Fruit fly (Drosophila melanogaster) whole organism, embryonic: ENCODE measurements around the gene Mgat4b.
A peak's percentile ranks its signal among the peaks of the same experiment; 100 is the strongest.

Source experiments
- Atf-2 ChIP-seq: fragments of 200-800 bp; sonication (Bioruptor generic); optimal IDR thresholded peaks from 2 replicates; lab custom pipeline; 2016; ENCODE audit warnings: missing biosample characterization, missing genetic modification characterization
- B-H1 ChIP-seq: fragments of 200-800 bp; sonication (Bioruptor generic); IDR thresholded peaks from 3 replicates; pipeline ENCODE4 v1.3.6; 2022; ENCODE audit warnings: missing biosample characterization, missing genetic modification characterization
- CG10147 ChIP-seq: fragments of 200-800 bp; sonication (Bioruptor generic); optimal IDR thresholded peaks from 2 replicates; lab custom pipeline; 2019; ENCODE audit warnings: missing biosample characterization, mild to moderate bottlenecking, missing genetic modification characterization, moderate library complexity
- CG12236 ChIP-seq: fragments of 200-800 bp; sonication (Bioruptor generic); optimal IDR thresholded peaks from 2 replicates; lab custom pipeline; 2016; ENCODE audit warnings: missing biosample characterization, missing genetic modification characterization
- CG12391 ChIP-seq: fragments of 200-800 bp; sonication (Bioruptor generic); optimal IDR thresholded peaks from 3 replicates; lab custom pipeline; 2018; ENCODE audit warnings: missing biosample characterization, mild to moderate bottlenecking, missing genetic modification characterization, moderate library complexity
- CG13624 ChIP-seq: fragments of 200-800 bp; sonication (Bioruptor generic); optimal IDR thresholded peaks from 2 replicates; lab custom pipeline; 2016; ENCODE audit warnings: missing biosample characterization, missing genetic modification characterization
- CG14441 ChIP-seq: fragments of 200-800 bp; sonication (Bioruptor generic); IDR thresholded peaks from 2 replicates; pipeline ENCODE4 v1.3.6; 2022; ENCODE audit warnings: missing biosample characterization, missing genetic modification characterization
- CG1602 ChIP-seq: fragments of 200-800 bp; sonication (Bioruptor generic); optimal IDR thresholded peaks from 3 replicates; lab custom pipeline; 2016; ENCODE audit warnings: missing biosample characterization, missing genetic modification characterization
- CG16863 ChIP-seq: fragments of 200-800 bp; sonication (Bioruptor generic); optimal IDR thresholded peaks from 3 replicates; lab custom pipeline; 2016; ENCODE audit warnings: missing biosample characterization, missing genetic modification characterization
- CG17186 ChIP-seq: fragments of 200-800 bp; sonication (Bioruptor generic); optimal IDR thresholded peaks from 3 replicates; lab custom pipeline; 2017; ENCODE audit warnings: missing biosample characterization, missing genetic modification reagents, missing genetic modification characterization
- CG30020 ChIP-seq: fragments of 200-800 bp; optimal IDR thresholded peaks from 2 replicates; lab custom pipeline; 2019; ENCODE audit warnings: missing biosample characterization, mild to moderate bottlenecking, missing genetic modification characterization, moderate library complexity
- CG31388 ChIP-seq: fragments of 200-800 bp; sonication (Bioruptor generic); optimal IDR thresholded peaks from 2 replicates; lab custom pipeline; 2016; ENCODE audit warnings: missing biosample characterization, missing genetic modification characterization
- CG32532 ChIP-seq: fragments of 200-800 bp; sonication (Bioruptor generic); IDR thresholded peaks from 2 replicates; pipeline ENCODE4 v1.3.6; 2022; ENCODE audit warnings: missing biosample characterization, missing genetic modification characterization
- CG3847 ChIP-seq: fragments of 200-800 bp; sonication (Bioruptor generic); IDR thresholded peaks from 2 replicates; pipeline ENCODE4 v1.3.6; 2022; ENCODE audit warnings: missing biosample characterization, missing genetic modification characterization
- CG6272 ChIP-seq: fragments of 200-800 bp; sonication (Bioruptor generic); IDR thresholded peaks from 2 replicates; pipeline ENCODE4 v1.3.6; 2022; ENCODE audit warnings: missing biosample characterization, missing genetic modification characterization
- CG6689 ChIP-seq: fragments of 200-800 bp; sonication (Bioruptor generic); IDR thresholded peaks from 2 replicates; pipeline ENCODE4 v1.3.6; 2022; ENCODE audit warnings: missing biosample characterization, missing genetic modification characterization
- CG6765 ChIP-seq: fragments of 200-800 bp; sonication (Bioruptor generic); optimal IDR thresholded peaks from 3 replicates; lab custom pipeline; 2017; ENCODE audit warnings: missing biosample characterization, mild to moderate bottlenecking, missing genetic modification characterization
- CG7839 ChIP-seq: fragments of 200-800 bp; sonication (Bioruptor generic); optimal IDR thresholded peaks from 3 replicates; lab custom pipeline; 2018; ENCODE audit warnings: missing biosample characterization, mild to moderate bottlenecking, missing genetic modification characterization, moderate library complexity
- CG7963 ChIP-seq: fragments of 200-800 bp; sonication (Bioruptor generic); IDR thresholded peaks from 3 replicates; pipeline ENCODE4 v1.3.6; 2022; ENCODE audit warnings: missing biosample characterization, missing genetic modification characterization; ENCODE audit not compliant: partially characterized antibody
- CG9437 ChIP-seq: fragments of 200-800 bp; sonication (Bioruptor generic); optimal IDR thresholded peaks from 2 replicates; lab custom pipeline; 2018; ENCODE audit warnings: missing biosample characterization, mild to moderate bottlenecking, missing genetic modification characterization
- Dek ChIP-seq: fragments of 200-800 bp; sonication (Bioruptor generic); optimal IDR thresholded peaks from 3 replicates; lab custom pipeline; 2019; ENCODE audit warnings: missing biosample characterization, mild to moderate bottlenecking, missing genetic modification characterization, moderate library complexity
- Dp ChIP-seq: fragments of 200-800 bp; sonication (Bioruptor generic); optimal IDR thresholded peaks from 2 replicates; lab custom pipeline; 2018; ENCODE audit warnings: missing biosample characterization, mild to moderate bottlenecking, missing genetic modification characterization, moderate library complexity
- E2f1 ChIP-seq: fragments of 200-800 bp; sonication (Bioruptor generic); IDR thresholded peaks from 2 replicates; pipeline ENCODE4 v1.3.6; 2022; ENCODE audit warnings: missing biosample characterization, missing genetic modification characterization
- Fer1 ChIP-seq: fragments of 200-800 bp; sonication (Bioruptor generic); optimal IDR thresholded peaks from 2 replicates; lab custom pipeline; 2017; ENCODE audit warnings: missing biosample characterization, mild to moderate bottlenecking, missing genetic modification characterization
- Gug ChIP-seq: fragments of 200-800 bp; sonication (Bioruptor generic); IDR thresholded peaks from 4 replicates; pipeline ENCODE4 v1.3.6; 2022; ENCODE audit warnings: missing biosample characterization, missing genetic modification characterization
- Hr51 ChIP-seq, 2 experiments: fragments of 200-800 bp; sonication (Bioruptor generic); optimal IDR thresholded peaks; 2 replicates in 1 of 2; 3 replicates in 1 of 2; lab custom pipeline; 2016 to 2018; ENCODE audit warnings: missing biosample characterization in 2 of 2, missing genetic modification characterization in 2 of 2, mild to moderate bottlenecking in 1 of 2, moderate library complexity in 1 of 2
- Oli ChIP-seq: fragments of 200-800 bp; sonication (Bioruptor generic); optimal IDR thresholded peaks from 2 replicates; lab custom pipeline; 2018; ENCODE audit warnings: missing biosample characterization, mild to moderate bottlenecking, missing genetic modification characterization, moderate library complexity
- Ravus ChIP-seq: fragments of 200-800 bp; sonication (Bioruptor generic); IDR thresholded peaks from 2 replicates; pipeline ENCODE4 v1.3.6; 2022; ENCODE audit warnings: missing biosample characterization, missing genetic modification characterization
- Rx ChIP-seq: fragments of 200-800 bp; sonication (Bioruptor generic); IDR thresholded peaks from 2 replicates; pipeline ENCODE4 v1.3.6; 2022; ENCODE audit warnings: missing biosample characterization, missing genetic modification characterization
- Trl ChIP-seq, 3 experiments: fragments of >200 bp in 2 of 3; fragments of 200-800 bp in 1 of 3; sonication (Bioruptor generic) in 1 of 3; optimal IDR thresholded peaks; 2 replicates in 1 of 3; 3 replicates in 2 of 3; lab custom pipeline; 2016 to 2017; ENCODE audit warnings: missing biosample characterization in 1 of 3, missing genetic modification characterization in 1 of 3
- YL-1 ChIP-seq: fragments of 200-800 bp; sonication (Bioruptor generic); optimal IDR thresholded peaks from 3 replicates; lab custom pipeline; 2017; ENCODE audit warnings: missing biosample characterization, mild to moderate bottlenecking, missing genetic modification characterization
- amos ChIP-seq: fragments of 200-800 bp; sonication (Bioruptor generic); IDR thresholded peaks from 2 replicates; pipeline ENCODE4 v1.3.6; 2022; ENCODE audit warnings: missing biosample characterization, missing genetic modification characterization; ENCODE audit not compliant: partially characterized antibody
- az2 ChIP-seq: fragments of 200-800 bp; sonication (Bioruptor generic); optimal IDR thresholded peaks from 3 replicates; lab custom pipeline; 2016; ENCODE audit warnings: missing biosample characterization, missing genetic modification characterization
- bcd ChIP-seq: fragments of 200-800 bp; sonication (Bioruptor generic); optimal IDR thresholded peaks from 2 replicates; lab custom pipeline; 2017; ENCODE audit warnings: missing biosample characterization, mild to moderate bottlenecking, missing genetic modification characterization
- corto ChIP-seq: fragments of 200-800 bp; sonication (Bioruptor generic); optimal IDR thresholded peaks from 2 replicates; lab custom pipeline; 2016; ENCODE audit warnings: missing biosample characterization, mild to moderate bottlenecking, missing genetic modification characterization, moderate library complexity
- dysf ChIP-seq: fragments of 200-800 bp; sonication (Bioruptor generic); IDR thresholded peaks from 3 replicates; pipeline ENCODE4 v1.3.6; 2022; ENCODE audit warnings: missing biosample characterization, missing genetic modification characterization
- h ChIP-seq: fragments of >200 bp; optimal IDR thresholded peaks from 2 replicates; lab custom pipeline; 2017
- jing ChIP-seq: fragments of 200-800 bp; sonication (Bioruptor generic); optimal IDR thresholded peaks from 2 replicates; lab custom pipeline; 2018; ENCODE audit warnings: missing biosample characterization, mild to moderate bottlenecking, missing genetic modification characterization
- kni ChIP-seq: fragments of 200-800 bp; sonication (Bioruptor generic); optimal IDR thresholded peaks from 3 replicates; lab custom pipeline; 2017; ENCODE audit warnings: mild to moderate bottlenecking, missing biosample characterization, missing genetic modification reagents, missing genetic modification characterization
- knrl ChIP-seq: fragments of 200-800 bp; sonication (Bioruptor generic); IDR thresholded peaks from 3 replicates; pipeline ENCODE4 v1.3.6; 2022; ENCODE audit warnings: missing biosample characterization, missing genetic modification characterization; ENCODE audit not compliant: partially characterized antibody
- lab ChIP-seq: fragments of 200-800 bp; sonication (Bioruptor generic); optimal IDR thresholded peaks from 3 replicates; lab custom pipeline; 2017; ENCODE audit warnings: missing biosample characterization, missing genetic modification characterization, mild to moderate bottlenecking, moderate library complexity, missing genetic modification reagents
- lilli ChIP-seq: fragments of 200-800 bp; sonication (Bioruptor generic); optimal IDR thresholded peaks from 3 replicates; lab custom pipeline; 2016; ENCODE audit warnings: missing biosample characterization, missing genetic modification characterization
- run ChIP-seq: fragments of 200-800 bp; sonication (Bioruptor generic); optimal IDR thresholded peaks from 3 replicates; lab custom pipeline; 2018; ENCODE audit warnings: missing biosample characterization, mild to moderate bottlenecking, missing genetic modification characterization
- shn ChIP-seq: fragments of 200-800 bp; sonication (Bioruptor generic); optimal IDR thresholded peaks from 3 replicates; lab custom pipeline; 2016; ENCODE audit warnings: missing biosample characterization, missing genetic modification characterization
- sisA ChIP-seq: fragments of 200-800 bp; sonication (Bioruptor generic); IDR thresholded peaks from 2 replicates; pipeline ENCODE4 v1.3.6; 2022; ENCODE audit warnings: missing biosample characterization, missing genetic modification characterization
- slp2 ChIP-seq: fragments of 200-800 bp; sonication (Bioruptor generic); optimal IDR thresholded peaks from 2 replicates; lab custom pipeline; 2016; ENCODE audit warnings: missing biosample characterization, missing genetic modification characterization
- ssp ChIP-seq: fragments of 200-800 bp; sonication (Bioruptor generic); IDR thresholded peaks from 2 replicates; pipeline ENCODE4 v1.3.6; 2022; ENCODE audit warnings: missing biosample characterization, missing genetic modification characterization
- zen ChIP-seq: fragments of 200-800 bp; sonication (Bioruptor generic); optimal IDR thresholded peaks from 3 replicates; lab custom pipeline; 2018; ENCODE audit warnings: missing biosample characterization, mild to moderate bottlenecking, missing genetic modification characterization, moderate library complexity

Gene Mgat4b

DNA sequence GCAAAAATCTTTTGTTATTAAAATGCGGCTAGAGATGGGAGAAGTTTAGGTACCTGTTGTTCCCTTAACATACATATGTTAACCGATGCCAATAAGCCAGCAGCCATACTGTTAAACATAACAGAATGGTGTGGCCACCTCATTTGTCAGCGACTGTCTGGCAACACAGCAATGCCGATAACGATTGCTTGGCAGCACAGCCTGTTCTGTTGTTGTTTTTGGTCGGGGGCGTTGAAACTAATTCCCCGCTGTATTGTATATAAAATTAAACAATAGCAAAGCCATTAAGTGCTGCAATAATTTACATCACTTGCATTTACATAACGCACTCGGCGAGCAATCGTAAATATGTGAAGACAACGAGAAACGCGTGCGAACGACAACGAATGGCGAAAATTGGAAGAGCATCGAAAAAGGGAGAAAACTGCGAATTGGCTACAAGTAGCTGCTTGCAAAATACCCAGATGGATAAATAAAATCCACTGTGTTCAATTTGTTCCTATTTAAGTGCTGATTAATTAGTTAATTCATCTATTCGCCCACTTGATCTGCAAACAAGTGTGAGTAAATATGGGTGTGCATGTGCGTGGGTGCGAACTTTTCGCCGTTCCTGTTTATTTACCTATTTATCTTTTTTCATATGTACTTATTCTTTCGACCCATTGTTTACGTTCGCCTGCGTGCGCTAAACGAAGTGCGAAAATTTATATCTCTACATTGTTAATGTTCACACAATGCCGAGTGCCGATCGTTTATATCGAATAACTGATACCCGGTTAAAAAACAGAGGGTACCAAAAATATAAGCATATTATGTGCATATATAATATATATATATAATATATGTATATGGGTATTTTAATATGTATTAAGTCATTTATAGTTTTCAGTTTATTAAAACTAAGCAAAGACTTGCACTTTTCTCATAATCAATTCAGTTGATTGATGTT, 7.0 kb downstream of the Mgat4b start, which contains the start of the genes Tsen34 and Mgat4a:
Gene Tsen34, minus strand, starts transcription at position 8 of the 949 bp plus-strand sequence.
Gene Mgat4a, plus strand, starts transcription at position 192 of the 949 bp plus-strand sequence.
- TF ChIP-seq knrl (GFP tag; lab: Robert Waterston, UW) (peak; percentile 55; the same call in 2 of the 3 replicates), bcd (GFP tag; lab: Kevin White, UChicago) (no peak), az2 (no peak), lilli (GFP tag; lab: Kevin White, UChicago) (peak; percentile 33), Gug (GFP tag; lab: Robert Waterston, UW) (no peak), CG9437 (GFP tag; lab: Kevin White, UChicago) (no peak), zen (tag; lab: Kevin White, UChicago) (peak; percentile 37), CG7963 (peak; percentile 41; the same call in 2 of the 3 replicates), Trl (optimal IDR thresholded peaks at IDR 0.05; lab: Kevin White, UChicago) (no peak), Trl (GFP tag; optimal IDR thresholded peaks at IDR 0.05; lab: Kevin White, UChicago) (peak; percentile 32), Ravus (GFP tag; lab: Robert Waterston, UW) (no peak), Oli (tag; lab: Kevin White, UChicago) (no peak), Fer1 (GFP tag; lab: Kevin White, UChicago) (peak; percentile 69), CG6765 (GFP tag; lab: Kevin White, UChicago) (peak; percentile 56), CG10147 (GFP tag; lab: Kevin White, UChicago) (no peak), lab (GFP tag; lab: Kevin White, UChicago) (no peak), Rx (GFP tag; lab: Robert Waterston, UW) (no peak), CG14441 (GFP tag; lab: Robert Waterston, UW) (peak; percentile 52), Atf-2 (GFP tag; lab: Kevin White, UChicago) (no peak), Dek (tag; lab: Kevin White, UChicago) (peak; percentile 2), Hr51 (GFP tag; optimal IDR thresholded peaks at IDR 0.05; lab: Kevin White, UChicago) (peak in 1 of 2 experiments; percentile 47), jing (GFP tag; lab: Kevin White, UChicago) (no peak), E2f1 (no peak; the same call in 1 of the 2 replicates), ssp (GFP tag; lab: Robert Waterston, UW) (no peak; the same call in 1 of the 2 replicates), run (tag; lab: Kevin White, UChicago) (no peak), CG32532 (GFP tag; lab: Robert Waterston, UW) (peak; percentile 54; the same call in 1 of the 2 replicates), CG12391 (tag; lab: Kevin White, UChicago) (no peak), CG13624 (peak; percentile 52), amos (GFP tag; lab: Robert Waterston, UW) (peak; percentile 64; the same call in 1 of the 2 replicates), slp2 (GFP tag; lab: Kevin White, UChicago) (no peak), sisA (no peak), CG3847 (GFP tag; lab: Robert Waterston, UW) (peak; percentile 16; the same call in 1 of the 2 replicates), CG6689 (GFP tag; lab: Robert Waterston, UW) (no peak), CG7839 (tag; lab: Kevin White, UChicago) (no peak), CG1602 (GFP tag; lab: Kevin White, UChicago) (no peak), dysf (peak; percentile 41; the same call in 1 of the 3 replicates), CG31388 (no peak), CG30020 (peak; percentile 9), CG17186 (GFP tag; lab: Kevin White, UChicago) (peak; percentile 31), Dp (peak; percentile 49), CG6272 (GFP tag; lab: Robert Waterston, UW) (no peak), CG16863 (GFP tag; lab: Kevin White, UChicago) (no peak), h (lab: Kevin White, UChicago) (no peak), B-H1 (no peak; the same call in 2 of the 3 replicates), kni (peak; percentile 11), shn (no peak), YL-1 (GFP tag; lab: Kevin White, UChicago) (peak; percentile 61), CG12236 (GFP tag; lab: Kevin White, UChicago) (no peak), corto (no peak)
